Fruit fly (Drosophila melanogaster) whole organism, wandering third instar larva: ENCODE measurements around the gene CG10562.

Source experiments
- Abd-B ChIP-seq: fragments of >200 bp; optimal IDR thresholded peaks from 2 replicates; lab custom pipeline; 2017; ENCODE audit warnings: missing biosample characterization, missing genetic modification characterization
- CG9705 ChIP-seq: fragments of 200-800 bp; sonication (Bioruptor generic); optimal IDR thresholded peaks from 2 replicates; lab custom pipeline; 2018; ENCODE audit warnings: missing biosample characterization, mild to moderate bottlenecking, missing genetic modification characterization
- GATAd ChIP-seq: sonication (Bioruptor generic); optimal IDR thresholded peaks from 2 replicates; lab custom pipeline; 2016; ENCODE audit warnings: missing biosample characterization, missing genetic modification characterization
- Hr78 ChIP-seq: fragments of >200 bp; optimal IDR thresholded peaks from 2 replicates; lab custom pipeline; 2017; ENCODE audit warnings: missing biosample characterization, missing genetic modification characterization
- Myc ChIP-seq: fragments of >200 bp; optimal IDR thresholded peaks from 2 replicates; lab custom pipeline; 2017
- OdsH ChIP-seq: fragments of 200-800 bp; sonication (Bioruptor generic); optimal IDR thresholded peaks from 2 replicates; lab custom pipeline; 2016; ENCODE audit warnings: missing biosample characterization, mild to moderate bottlenecking, missing genetic modification characterization
- Sp1 ChIP-seq: fragments of 200-800 bp; sonication (Bioruptor generic); optimal IDR thresholded peaks from 3 replicates; lab custom pipeline; 2019; ENCODE audit warnings: missing biosample characterization, mild to moderate bottlenecking, missing genetic modification characterization, moderate library complexity
- h ChIP-seq: fragments of 200-800 bp; sonication (Bioruptor generic); optimal IDR thresholded peaks from 3 replicates; lab custom pipeline; 2016; ENCODE audit warnings: missing biosample characterization, mild to moderate bottlenecking, missing genetic modification characterization
- jim ChIP-seq: fragments of 175-275, 200-325 bp; sonication (Bioruptor generic); optimal IDR thresholded peaks from 2 replicates; lab custom pipeline; 2016; ENCODE audit warnings: missing biosample characterization, mild to moderate bottlenecking, missing genetic modification characterization
- pan ChIP-seq: fragments of >200 bp; optimal IDR thresholded peaks from 2 replicates; lab custom pipeline; 2017
- psq ChIP-seq: fragments of 200-800 bp; sonication (Bioruptor generic); optimal IDR thresholded peaks from 3 replicates; lab custom pipeline; 2017; ENCODE audit warnings: missing biosample characterization, mild to moderate bottlenecking, missing genetic modification characterization, moderate library complexity

dm6 chr3R:25322657-25323056 lies at the start of gene CG10562:
- TF ChIP-seq Myc (lab: Kevin White, UChicago) (no peak), Hr78 (GFP tag; lab: Kevin White, UChicago) (no peak), pan (lab: Kevin White, UChicago) (no peak), jim (GFP tag; lab: Kevin White, UChicago) (no peak), OdsH (GFP tag; lab: Kevin White, UChicago) (no peak), Sp1 (GFP tag; lab: Kevin White, UChicago) (no peak), psq (GFP tag; lab: Kevin White, UChicago) (no peak), CG9705 (GFP tag; lab: Kevin White, UChicago) (no peak), Abd-B (GFP tag; lab: Kevin White, UChicago) (no peak), GATAd (GFP tag; lab: Kevin White, UChicago) (no peak), h (GFP tag; lab: Kevin White, UChicago) (no peak)
